Worm (Caenorhabditis elegans) whole organism, L1 larva: ENCODE results near the gene C33F10.11.
A peak's percentile ranks its signal among the peaks of the same experiment; 100 is the strongest.

ENCODE experiments used
- C04F5.9 ChIP-seq: sonication (generic microtip); optimal IDR thresholded peaks from 2 replicates; lab custom pipeline; 2016; ENCODE audit warnings: missing genetic modification characterization, missing compliant biosample characterization
- F16B12.6 ChIP-seq: fragments of 150-350 bp; optimal IDR thresholded peaks from 2 replicates; lab custom pipeline; 2014; ENCODE audit warnings: missing biosample characterization, missing genetic modification characterization
- aha-1 ChIP-seq: fragments of 150-350 bp; optimal IDR thresholded peaks from 2 replicates; lab custom pipeline; 2014; ENCODE audit warnings: missing biosample characterization, missing genetic modification characterization
- alr-1 ChIP-seq: fragments of 200-800 bp; sonication (Bioruptor generic); optimal IDR thresholded peaks from 2 replicates; lab custom pipeline; 2018; ENCODE audit warnings: borderline replicate concordance, mild to moderate bottlenecking, missing genetic modification characterization, missing compliant biosample characterization
- aly-2 ChIP-seq: fragments of 150-350 bp; optimal IDR thresholded peaks from 2 replicates; lab custom pipeline; 2014; ENCODE audit warnings: missing biosample characterization, missing genetic modification characterization
- blmp-1 ChIP-seq: fragments of 150-350 bp; optimal IDR thresholded peaks from 2 replicates; lab custom pipeline; 2014; ENCODE audit warnings: missing biosample characterization, missing genetic modification characterization
- ceh-8 ChIP-seq: fragments of 200-800 bp; sonication (Bioruptor generic); optimal IDR thresholded peaks from 2 replicates; lab custom pipeline; 2018; ENCODE audit warnings: mild to moderate bottlenecking, missing genetic modification characterization, moderate library complexity, missing compliant biosample characterization
- ces-1 ChIP-seq: fragments of 150-350 bp; optimal IDR thresholded peaks from 2 replicates; lab custom pipeline; 2014; ENCODE audit warnings: missing biosample characterization, missing genetic modification reagents, missing genetic modification characterization
- dsc-1 ChIP-seq: sonication (generic microtip); optimal IDR thresholded peaks from 2 replicates; lab custom pipeline; 2016; ENCODE audit warnings: mild to moderate bottlenecking, missing genetic modification characterization, missing compliant biosample characterization
- efl-1 ChIP-seq, 4 experiments: fragments of 150-350 bp; optimal IDR thresholded peaks in 3 of 4; peaks in 1 of 4; 1 replicate in 1 of 4; 2 replicates in 3 of 4; lab custom pipeline; 2014; ENCODE audit warnings: missing biosample characterization in 2 of 4, missing genetic modification characterization in 2 of 4, missing genetic modification reagents in 2 of 4
- egl-13 ChIP-seq: sonication (generic microtip); optimal IDR thresholded peaks from 2 replicates; lab custom pipeline; 2016; ENCODE audit warnings: missing genotype, missing genetic modification reagents, missing genetic modification characterization, missing compliant biosample characterization
- elt-2 ChIP-seq: sonication (generic microtip); optimal IDR thresholded peaks from 2 replicates; lab custom pipeline; 2016; ENCODE audit warnings: missing genetic modification characterization, mild to moderate bottlenecking, inconsistent platforms, missing compliant biosample characterization, missing genetic modification reagents
- ets-5 ChIP-seq: fragments of 200-800 bp; sonication (Bioruptor generic); IDR thresholded peaks from 2 replicates; pipeline ENCODE4 v1.3.6; 2022; ENCODE audit warnings: missing genetic modification characterization, missing compliant biosample characterization
- fkh-4 ChIP-seq: sonication (generic microtip); optimal IDR thresholded peaks from 2 replicates; lab custom pipeline; 2016; ENCODE audit warnings: missing compliant biosample characterization, missing genetic modification characterization, borderline replicate concordance
- fos-1 ChIP-seq: fragments of 150-350 bp; optimal IDR thresholded peaks from 2 replicates; lab custom pipeline; 2014; ENCODE audit warnings: missing biosample characterization, missing genetic modification characterization
- irx-1 ChIP-seq: sonication (generic microtip); optimal IDR thresholded peaks from 2 replicates; lab custom pipeline; 2016; ENCODE audit warnings: missing genetic modification characterization, missing compliant biosample characterization
- lin-13 ChIP-seq: fragments of 150-350 bp; optimal IDR thresholded peaks from 2 replicates; lab custom pipeline; 2014; ENCODE audit warnings: missing biosample characterization, missing genetic modification reagents, missing genetic modification characterization
- lin-14 ChIP-seq: fragments of 200-800 bp; sonication (Bioruptor generic); optimal IDR thresholded peaks from 2 replicates; lab custom pipeline; 2018; ENCODE audit warnings: mild to moderate bottlenecking, missing genetic modification characterization, moderate library complexity, missing compliant biosample characterization
- lin-39 ChIP-seq: fragments of 150-350 bp; optimal IDR thresholded peaks from 2 replicates; lab custom pipeline; 2014; ENCODE audit warnings: missing biosample characterization, missing genetic modification reagents, missing genetic modification characterization
- lir-3 ChIP-seq: sonication (generic microtip); optimal IDR thresholded peaks from 2 replicates; lab custom pipeline; 2016; ENCODE audit warnings: mild to moderate bottlenecking, missing genetic modification characterization, moderate library complexity, missing compliant biosample characterization; ENCODE audit not compliant: poor library complexity
- mef-2 ChIP-seq: fragments of 150-350 bp; optimal IDR thresholded peaks from 2 replicates; lab custom pipeline; 2014; ENCODE audit warnings: missing biosample characterization, missing genetic modification characterization
- mep-1 ChIP-seq: fragments of 150-350 bp; optimal IDR thresholded peaks from 2 replicates; lab custom pipeline; 2014; ENCODE audit warnings: missing biosample characterization, missing genetic modification characterization
- nhr-11 ChIP-seq: fragments of 150-350 bp; optimal IDR thresholded peaks from 2 replicates; lab custom pipeline; 2014; ENCODE audit warnings: missing biosample characterization, missing genetic modification characterization
- nhr-12 ChIP-seq: sonication (generic microtip); optimal IDR thresholded peaks from 2 replicates; lab custom pipeline; 2017; ENCODE audit warnings: missing biosample characterization, missing genetic modification characterization
- nhr-19 ChIP-seq: fragments of 200-800 bp; sonication (Bioruptor generic); conservative IDR thresholded peaks from 2 replicates; pipeline ENCODE4 v1.3.6; 2022; ENCODE audit warnings: missing genetic modification characterization, missing compliant biosample characterization
- nhr-20 ChIP-seq: sonication (generic microtip); optimal IDR thresholded peaks from 2 replicates; lab custom pipeline; 2016; ENCODE audit warnings: mild to moderate bottlenecking, missing genetic modification characterization, missing compliant biosample characterization
- nhr-71 ChIP-seq: sonication (generic microtip); optimal IDR thresholded peaks from 2 replicates; lab custom pipeline; 2016; ENCODE audit warnings: mild to moderate bottlenecking, missing genetic modification characterization, moderate library complexity, missing compliant biosample characterization
- nhr-85 ChIP-seq: sonication (generic microtip); peaks from one replicate; lab custom pipeline; 2016; ENCODE audit warnings: missing genetic modification characterization, inconsistent platforms, missing compliant biosample characterization
- nhr-90 ChIP-seq: sonication (generic microtip); optimal IDR thresholded peaks from 2 replicates; lab custom pipeline; 2016; ENCODE audit warnings: mild to moderate bottlenecking, missing genetic modification characterization, missing compliant biosample characterization; ENCODE audit not compliant: poor library complexity
- pag-3 ChIP-seq: sonication (generic microtip); optimal IDR thresholded peaks from 2 replicates; lab custom pipeline; 2017; ENCODE audit warnings: missing genetic modification characterization, mild to moderate bottlenecking, missing compliant biosample characterization, antibody characterized with exemption, borderline replicate concordance; ENCODE audit not compliant: insufficient read depth
- pqm-1 ChIP-seq: sonication (generic microtip); optimal IDR thresholded peaks from 3 replicates; lab custom pipeline; 2017; ENCODE audit warnings: missing biosample characterization, missing genetic modification characterization
- rnt-1 ChIP-seq: sonication (generic microtip); optimal IDR thresholded peaks from 2 replicates; lab custom pipeline; 2016; ENCODE audit warnings: mild to moderate bottlenecking, missing genetic modification characterization, moderate library complexity, missing compliant biosample characterization
- snu-23 ChIP-seq: sonication (generic microtip); optimal IDR thresholded peaks from 2 replicates; lab custom pipeline; 2016; ENCODE audit warnings: missing genetic modification characterization, missing compliant biosample characterization
- sptf-1 ChIP-seq: fragments of 150-350 bp; optimal IDR thresholded peaks from 2 replicates; lab custom pipeline; 2014; ENCODE audit warnings: missing biosample characterization, missing genetic modification characterization
- sup-37 ChIP-seq: fragments of 200-800 bp; sonication (Bioruptor generic); optimal IDR thresholded peaks from 2 replicates; lab custom pipeline; 2018; ENCODE audit warnings: mild to moderate bottlenecking, missing genetic modification characterization, missing compliant biosample characterization
- tbx-2 ChIP-seq: sonication (generic microtip); optimal IDR thresholded peaks from 2 replicates; lab custom pipeline; 2016; ENCODE audit warnings: missing genetic modification characterization, missing compliant biosample characterization
- unc-130 ChIP-seq: fragments of 150-350 bp; optimal IDR thresholded peaks from 2 replicates; lab custom pipeline; 2017; ENCODE audit warnings: missing biosample characterization, missing genetic modification characterization, inconsistent platforms
- unc-30 ChIP-seq: sonication (generic microtip); optimal IDR thresholded peaks from 2 replicates; lab custom pipeline; 2017; ENCODE audit warnings: missing biosample characterization, missing genetic modification characterization
- unc-62 ChIP-seq: fragments of 150-350 bp; optimal IDR thresholded peaks from 2 replicates; lab custom pipeline; 2014; ENCODE audit warnings: missing biosample characterization, missing genetic modification reagents, missing genetic modification characterization
- unc-86 ChIP-seq: sonication (generic microtip); optimal IDR thresholded peaks from 2 replicates; lab custom pipeline; 2016; ENCODE audit warnings: missing genetic modification characterization, missing compliant biosample characterization
- vab-15 ChIP-seq: sonication (generic microtip); optimal IDR thresholded peaks from 2 replicates; lab custom pipeline; 2017; ENCODE audit warnings: missing genotype, mild to moderate bottlenecking, missing genetic modification characterization, missing compliant biosample characterization
- ztf-4 ChIP-seq: fragments of 150-350 bp; optimal IDR thresholded peaks from 2 replicates; lab custom pipeline; 2014; ENCODE audit warnings: missing biosample characterization, missing genetic modification characterization

The C33F10.11 gene

ce11 chrII:4806726-4807125 is 27.9 kb downstream of the C33F10.11 start:
- peak; percentile 56 for TF ChIP-seq rnt-1 (tag; lab: Kevin White, UChicago)
- TF ChIP-seq ceh-8 (GFP tag; lab: Kevin White, UChicago), result no peak
- TF ChIP-seq nhr-71 (tag; lab: Kevin White, UChicago), result peak; percentile 32
- peak; percentile 55 for TF ChIP-seq lin-14 (GFP tag; lab: Kevin White, UChicago)
- TF ChIP-seq fos-1, result no peak
- TF ChIP-seq, all 84 proteins: peak for 3

- TF ChIP-seq mef-2 (no peak), efl-1 (optimal IDR thresholded peaks at IDR 0.05; lab: Kevin White, UChicago) (no peak), efl-1 (GFP tag; optimal IDR thresholded peaks at IDR 0.05 in 1 of 2; lab: Kevin White, UChicago) (peak in 1 of 2 experiments; percentile 48), lin-13 (GFP tag; lab: Kevin White, UChicago) (no peak), fos-1 (no peak), pqm-1 (no peak), sptf-1 (tag; lab: Kevin White, UChicago) (no peak)
These were observed 28.4 kb downstream of the C33F10.11 start for ce11 chrII:4806261-4806660.

- no peak for TF ChIP-seq tbx-2 (tag; lab: Kevin White, UChicago)
- TF ChIP-seq aha-1, result no peak
- TF ChIP-seq nhr-71 (tag; lab: Kevin White, UChicago), result peak; percentile 58
- TF ChIP-seq lin-14 (GFP tag; lab: Kevin White, UChicago), result peak; percentile 43
- no peak for TF ChIP-seq irx-1 (tag; lab: Kevin White, UChicago)
- TF ChIP-seq nhr-19 (GFP tag; lab: Robert Waterston, UW), result peak; percentile 26
- peak; percentile 24 for TF ChIP-seq unc-130 (tag; lab: Kevin White, UChicago)
- no peak for TF ChIP-seq unc-86 (tag; lab: Kevin White, UChicago)
- TF ChIP-seq rnt-1 (tag; lab: Kevin White, UChicago), result peak; percentile 51
- peak; percentile 30 for TF ChIP-seq snu-23 (GFP tag; lab: Kevin White, UChicago)
- no peak for TF ChIP-seq sup-37
- TF ChIP-seq unc-62 (GFP tag; lab: Kevin White, UChicago), result no peak
These were observed 28.9 kb downstream of the C33F10.11 start for ce11 chrII:4805799-4806198.

ce11 chrII:4802917-4803316 is 31.7 kb downstream of the C33F10.11 start:
- no peak for TF ChIP-seq nhr-90
- peak; percentile 88 for TF ChIP-seq elt-2 (tag; lab: Kevin White, UChicago)
- no peak for TF ChIP-seq mep-1 (tag; lab: Kevin White, UChicago)
- TF ChIP-seq pqm-1, result peak; percentile 6
- peak; percentile 30 for TF ChIP-seq blmp-1 (tag; lab: Kevin White, UChicago)
- no peak for TF ChIP-seq efl-1 (optimal IDR thresholded peaks at IDR 0.05; lab: Kevin White, UChicago)
- TF ChIP-seq efl-1 (GFP tag; optimal IDR thresholded peaks at IDR 0.05 in 1 of 2; lab: Kevin White, UChicago), result peak in 1 of 2 experiments; percentile 38
- TF ChIP-seq lin-14 (GFP tag; lab: Kevin White, UChicago), result peak; percentile 0
- TF ChIP-seq unc-30 (tag; lab: Kevin White, UChicago), result no peak

ce11 chrII:4800524-4800923 is 34.1 kb downstream of the C33F10.11 start:
- TF ChIP-seq F16B12.6 (tag; lab: Kevin White, UChicago) (no peak), tbx-2 (tag; lab: Kevin White, UChicago) (no peak), ztf-4 (no peak), lir-3 (tag; lab: Kevin White, UChicago) (no peak), nhr-20 (no peak), egl-13 (tag; lab: Kevin White, UChicago) (no peak)

- no peak for TF ChIP-seq ces-1 (GFP tag; lab: Kevin White, UChicago)
- no peak for TF ChIP-seq aly-2 (tag; lab: Kevin White, UChicago)
- no peak for TF ChIP-seq C04F5.9 (tag; lab: Kevin White, UChicago)
- TF ChIP-seq vab-15, result no peak
- no peak for TF ChIP-seq nhr-90
- no peak for TF ChIP-seq fkh-4
- TF ChIP-seq nhr-85 (tag; lab: Kevin White, UChicago), result no peak
- TF ChIP-seq blmp-1 (tag; lab: Kevin White, UChicago), result no peak
- TF ChIP-seq nhr-20, result no peak
- TF ChIP-seq dsc-1, result no peak
- no peak for TF ChIP-seq efl-1 (optimal IDR thresholded peaks at IDR 0.05; lab: Kevin White, UChicago)
- TF ChIP-seq efl-1 (GFP tag; optimal IDR thresholded peaks at IDR 0.05 in 1 of 2; lab: Kevin White, UChicago), result no peak
- no peak for TF ChIP-seq elt-2 (tag; lab: Kevin White, UChicago)
- TF ChIP-seq ets-5 (GFP tag; lab: Robert Waterston, UW), result no peak
- no peak for TF ChIP-seq nhr-12 (tag; lab: Kevin White, UChicago)
- TF ChIP-seq alr-1 (tag; lab: Kevin White, UChicago), result no peak
- no peak for TF ChIP-seq egl-13 (tag; lab: Kevin White, UChicago)
- no peak for TF ChIP-seq pag-3 (tag; lab: Kevin White, UChicago)
- no peak for TF ChIP-seq nhr-11
- TF ChIP-seq lin-39 (tag; lab: Kevin White, UChicago), result no peak
These were observed 37.6 kb downstream of the C33F10.11 start, which contains the start of gene C33F10.14 for ce11 chrII:4797071-4797470. C33F10.14 (plus strand) TSS chrII:4797371.
